Worm (Caenorhabditis elegans) whole organism, late embryonic: ENCODE data around the gene lst-6.

Experiments used
- Y22D7AL.16 ChIP-seq: sonication (generic microtip); optimal IDR thresholded peaks from 2 replicates; lab custom pipeline; 2016; ENCODE audit warnings: missing genetic modification characterization, missing compliant biosample characterization
- ama-1 ChIP-seq: fragments of 150-350 bp; optimal IDR thresholded peaks from 2 replicates; lab custom pipeline; 2014
- ceh-14 ChIP-seq: sonication (generic microtip); optimal IDR thresholded peaks from 2 replicates; lab custom pipeline; 2016; ENCODE audit warnings: missing genotype, missing genetic modification characterization, missing compliant biosample characterization
- ceh-19 ChIP-seq: fragments of 200-800 bp; sonication (Bioruptor generic); optimal IDR thresholded peaks from 2 replicates; lab custom pipeline; 2018; ENCODE audit warnings: mild to moderate bottlenecking, missing genetic modification characterization, missing compliant biosample characterization
- elt-2 ChIP-seq: sonication (generic microtip); optimal IDR thresholded peaks from 2 replicates; lab custom pipeline; 2016; ENCODE audit warnings: missing genetic modification reagents, missing genetic modification characterization, missing compliant biosample characterization
- fkh-10 ChIP-seq: fragments of 150-350 bp; optimal IDR thresholded peaks from 2 replicates; lab custom pipeline; 2014; ENCODE audit warnings: missing biosample characterization, missing genetic modification reagents, missing genetic modification characterization
- hlh-8 ChIP-seq: sonication (generic microtip); optimal IDR thresholded peaks from 2 replicates; lab custom pipeline; 2016; ENCODE audit warnings: missing genotype, missing genetic modification characterization, missing compliant biosample characterization
- lin-11 ChIP-seq: fragments of 200-800 bp; sonication (Bioruptor generic); optimal IDR thresholded peaks from 2 replicates; lab custom pipeline; 2018; ENCODE audit warnings: mild to moderate bottlenecking, missing genetic modification characterization, missing compliant biosample characterization
- madf-2 ChIP-seq: sonication (generic microtip); optimal IDR thresholded peaks from 2 replicates; lab custom pipeline; 2017; ENCODE audit warnings: missing genetic modification characterization, missing compliant biosample characterization
- nhr-11 ChIP-seq: fragments of 150-350 bp; optimal IDR thresholded peaks from 2 replicates; lab custom pipeline; 2014; ENCODE audit warnings: missing biosample characterization, missing genetic modification characterization
- sox-4 ChIP-seq: sonication (generic microtip); optimal IDR thresholded peaks from 2 replicates; lab custom pipeline; 2017; ENCODE audit warnings: mild to moderate bottlenecking, missing genetic modification characterization, inconsistent platforms, missing compliant biosample characterization

DNA sequence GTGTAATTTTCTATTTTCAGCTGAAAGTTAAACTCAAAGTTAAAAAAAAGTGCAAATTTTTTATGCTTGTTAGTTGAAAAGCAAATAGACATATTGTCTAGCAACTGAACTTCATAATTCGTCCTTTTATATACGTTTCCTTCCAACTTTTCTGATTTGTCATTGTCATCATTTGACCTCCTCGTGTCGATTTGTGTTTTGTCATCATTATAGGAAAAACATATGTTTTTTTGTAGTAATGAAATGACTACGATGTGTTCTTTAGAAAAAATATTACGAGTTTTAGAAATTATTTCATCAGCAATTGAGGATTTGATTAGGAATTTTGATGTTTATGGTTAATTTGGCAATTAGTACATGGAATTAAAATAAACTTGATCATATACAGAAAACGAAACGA, 38.5 kb upstream of the lst-6 start:
- TF ChIP-seq elt-2 (tag; lab: Kevin White, UChicago) (no peak), lin-11 (tag; lab: Kevin White, UChicago) (no peak), ceh-19 (GFP tag; lab: Kevin White, UChicago) (no peak), Y22D7AL.16 (no peak), fkh-10 (no peak), ama-1 (lab: Kevin White, UChicago) (no peak), nhr-11 (no peak), ceh-14 (tag; lab: Kevin White, UChicago) (no peak), sox-4 (tag; lab: Kevin White, UChicago) (no peak), madf-2 (no peak), hlh-8 (tag; lab: Kevin White, UChicago) (no peak)
